Fruit fly (Drosophila melanogaster): ENCODE measurements around the gene Edem1.

Edem1 gene

DNA sequence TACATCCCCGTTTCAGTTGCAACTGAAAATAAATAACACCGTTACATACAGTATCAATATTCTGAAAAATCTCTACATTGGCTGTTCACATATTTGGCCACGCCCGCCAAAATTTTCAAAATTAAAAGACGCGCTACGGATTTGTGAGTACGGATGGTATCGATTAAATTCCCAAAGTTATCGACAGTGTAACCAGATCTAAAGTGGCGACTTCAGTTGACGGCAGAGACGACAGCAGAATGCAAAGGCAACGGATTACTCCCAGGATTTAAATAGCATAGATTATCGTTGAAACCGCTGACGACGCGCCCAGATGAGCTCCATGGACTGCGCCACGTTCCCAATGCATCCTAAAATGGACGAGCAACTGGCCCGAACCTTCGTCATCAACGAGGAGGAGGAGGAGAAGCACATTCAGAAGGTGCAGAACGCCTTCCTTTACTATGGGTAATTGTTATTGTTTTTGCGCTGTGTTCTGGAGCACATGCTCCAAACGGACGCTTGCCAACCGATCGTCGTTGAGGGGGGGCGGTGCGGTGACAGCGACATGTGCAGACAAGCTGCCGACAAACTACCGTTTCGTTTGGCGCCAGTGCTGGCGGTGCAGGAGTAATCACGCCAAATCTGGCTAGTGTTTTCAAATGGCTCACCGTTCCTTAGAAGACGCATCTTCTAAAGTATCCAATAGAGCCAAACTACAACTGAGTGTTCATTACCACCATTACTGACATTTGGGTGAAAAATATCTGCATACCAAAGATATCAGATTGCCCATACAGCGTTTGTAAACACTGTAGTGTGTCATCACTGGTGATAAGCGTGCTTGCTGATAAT is 19.1 kb upstream of the Edem1 start, which contains the start of gene CG11596 (continued):
- TF ChIP-seq gsb (GFP tag; IDR thresholded peaks at IDR 0.05): no peak
- no peak for TF ChIP-seq Awh (GFP tag; IDR thresholded peaks at IDR 0.05)
- TF ChIP-seq E2f1 (GFP tag; IDR thresholded peaks at IDR 0.05): no peak
- TF ChIP-seq dpn (GFP tag; optimal IDR thresholded peaks at IDR 0.05): no peak
- no peak for TF ChIP-seq caup (GFP tag; optimal IDR thresholded peaks at IDR 0.05; ENCODE audit: severe bottlenecking)
- peak; percentile 28 for TF ChIP-seq MBD-R2 (GFP tag; IDR thresholded peaks at IDR 0.05)
- no peak for TF ChIP-seq CG12236 (GFP tag; optimal IDR thresholded peaks at IDR 0.05)
- no peak for TF ChIP-seq ato (GFP tag; IDR thresholded peaks at IDR 0.05; ENCODE audit: partially characterized antibody)
- no peak for TF ChIP-seq HmgZ (tag; optimal IDR thresholded peaks at IDR 0.05)
- TF ChIP-seq kni (GFP tag; optimal IDR thresholded peaks at IDR 0.05): no peak
- TF ChIP-seq nerfin-2 (GFP tag; IDR thresholded peaks at IDR 0.05; ENCODE audit: partially characterized antibody): no peak
- TF ChIP-seq CG30431 (GFP tag; optimal IDR thresholded peaks at IDR 0.05): no peak
- TF ChIP-seq CG32532 (GFP tag; IDR thresholded peaks at IDR 0.05): peak; percentile 19; the same call in 1 of the 2 replicates
- no peak for TF ChIP-seq kah (GFP tag; optimal IDR thresholded peaks at IDR 0.05)
- no peak for TF ChIP-seq CG10565 (GFP tag; optimal IDR thresholded peaks at IDR 0.05)
- TF ChIP-seq dimm (GFP tag; IDR thresholded peaks at IDR 0.05): no peak
- TF ChIP-seq sima (GFP tag; optimal IDR thresholded peaks at IDR 0.05): no peak
- no peak for TF ChIP-seq Chrac-16 (GFP tag; optimal IDR thresholded peaks at IDR 0.05)
- no peak for TF ChIP-seq CG8359 (GFP tag; optimal IDR thresholded peaks at IDR 0.05; ENCODE audit: borderline replicate concordance)
- TF ChIP-seq B-H2 (GFP tag; optimal IDR thresholded peaks at IDR 0.05): no peak
- TF ChIP-seq CG12744 (GFP tag; optimal IDR thresholded peaks at IDR 0.05): no peak
- peak; percentile 4 for TF ChIP-seq lilli (GFP tag; optimal IDR thresholded peaks at IDR 0.05)
- peak; percentile 8 for TF ChIP-seq phol (tag; optimal IDR thresholded peaks at IDR 0.05)
- TF ChIP-seq HLHmδ (GFP tag; optimal IDR thresholded peaks at IDR 0.05): no peak
- peak; percentile 28 for TF ChIP-seq mirr (GFP tag; optimal IDR thresholded peaks at IDR 0.05)
- no peak for TF ChIP-seq CG11456 (GFP tag; IDR thresholded peaks at IDR 0.05)
- TF ChIP-seq tll (GFP tag; optimal IDR thresholded peaks at IDR 0.05): no peak
- TF ChIP-seq onecut (GFP tag; IDR thresholded peaks at IDR 0.05): no peak
- TF ChIP-seq CG7357 (GFP tag; IDR thresholded peaks at IDR 0.05): no peak
- no peak for TF ChIP-seq Optix (GFP tag; IDR thresholded peaks at IDR 0.05)
- TF ChIP-seq CG34376 (GFP tag; optimal IDR thresholded peaks at IDR 0.05): no peak
- no peak for TF ChIP-seq CG9437 (GFP tag; optimal IDR thresholded peaks at IDR 0.05)
- no peak for TF ChIP-seq odd (GFP tag; optimal IDR thresholded peaks at IDR 0.05)
- no peak for TF ChIP-seq sob (GFP tag; IDR thresholded peaks at IDR 0.05)
- TF ChIP-seq CG10147 (GFP tag; optimal IDR thresholded peaks at IDR 0.05): no peak
- TF ChIP-seq CG8089 (GFP tag; optimal IDR thresholded peaks at IDR 0.05): no peak
- no peak for TF ChIP-seq Xbp1 (GFP tag; optimal IDR thresholded peaks at IDR 0.05)
- TF ChIP-seq CG14441 (GFP tag; IDR thresholded peaks at IDR 0.05): no peak
- no peak for TF ChIP-seq ATbp (GFP tag; optimal IDR thresholded peaks at IDR 0.05)
- TF ChIP-seq CG18599 (GFP tag; optimal IDR thresholded peaks at IDR 0.05): no peak
- TF ChIP-seq Lpt (GFP tag; optimal IDR thresholded peaks at IDR 0.05): no peak
- no peak for TF ChIP-seq zen (tag; optimal IDR thresholded peaks at IDR 0.05)
- TF ChIP-seq CG4404 (GFP tag; IDR thresholded peaks at IDR 0.05): no peak
- no peak for TF ChIP-seq CG7745 (tag; optimal IDR thresholded peaks at IDR 0.05)
- no peak for TF ChIP-seq HmgD (GFP tag; optimal IDR thresholded peaks at IDR 0.05)
- TF ChIP-seq exex (tag; optimal IDR thresholded peaks at IDR 0.05): peak; percentile 58
- no peak for TF ChIP-seq luna (GFP tag; optimal IDR thresholded peaks at IDR 0.05)
- TF ChIP-seq CG13624 (GFP tag; optimal IDR thresholded peaks at IDR 0.05): no peak
- no peak for TF ChIP-seq CG31365 (tag; optimal IDR thresholded peaks at IDR 0.05)
- no peak for TF ChIP-seq Side (GFP tag; optimal IDR thresholded peaks at IDR 0.05)
